Fruit fly (Drosophila melanogaster) whole organism: Measurements from ENCODE around the gene HDAC11.

ENCODE experiments used
- Dll ChIP-seq: fragments of >200 bp; optimal IDR thresholded peaks from 2 replicates; lab custom pipeline; 2017
- pan ChIP-seq: fragments of >200 bp; optimal IDR thresholded peaks from 2 replicates; lab custom pipeline; 2017

DNA sequence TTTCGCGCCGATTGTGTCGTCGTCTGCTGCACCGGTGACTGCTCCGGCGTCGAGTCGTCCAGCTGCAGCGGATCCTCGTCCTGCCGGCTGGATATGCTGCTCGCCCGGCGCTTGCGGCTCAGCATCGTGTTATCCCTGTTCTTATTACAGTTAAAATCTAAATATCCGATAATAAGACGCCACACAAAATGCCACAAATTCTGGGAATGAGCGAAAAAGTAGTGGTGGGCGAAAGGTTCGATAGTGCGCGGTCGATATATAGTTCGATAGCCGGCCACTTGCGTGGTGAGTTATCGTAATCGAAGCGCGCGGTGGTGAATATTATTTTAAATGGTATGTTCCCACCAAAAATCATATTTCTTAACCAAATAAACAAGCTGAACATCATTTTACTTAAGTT, 51.0 kb downstream of the HDAC11 start, which contains the start of gene polybromo:
- no peak for TF ChIP-seq Dll (lab: Kevin White, UChicago)
- no peak for TF ChIP-seq pan (lab: Kevin White, UChicago)
